Worm (Caenorhabditis elegans) whole organism, L3 larva: ENCODE results near the gene D1014.5.

ENCODE experiments used
- R02D3.7 ChIP-seq: fragments of 150-350 bp; optimal IDR thresholded peaks from 2 replicates; lab custom pipeline; 2014; ENCODE audit warnings: missing biosample characterization, missing genetic modification characterization
- ceh-82 ChIP-seq: fragments of 150-350 bp; optimal IDR thresholded peaks from 2 replicates; lab custom pipeline; 2014; ENCODE audit warnings: missing biosample characterization, missing genetic modification characterization
- egl-27 ChIP-seq: sonication (generic microtip); optimal IDR thresholded peaks from 4 replicates; lab custom pipeline; 2017; ENCODE audit warnings: missing biosample characterization, missing genetic modification reagents, missing genetic modification characterization
- jun-1 ChIP-seq: fragments of 150-350 bp; optimal IDR thresholded peaks from 2 replicates; lab custom pipeline; 2014; ENCODE audit warnings: missing biosample characterization, missing genetic modification reagents, missing genetic modification characterization
- lin-15B ChIP-seq: fragments of 150-350 bp; optimal IDR thresholded peaks from 2 replicates; lab custom pipeline; 2014; ENCODE audit warnings: missing biosample characterization, missing genetic modification characterization
- lin-39 ChIP-seq: fragments of 150-350 bp; optimal IDR thresholded peaks from 2 replicates; lab custom pipeline; 2018; ENCODE audit warnings: missing biosample characterization, missing genetic modification reagents, missing genetic modification characterization
- nfya-1 ChIP-seq: sonication (generic microtip); optimal IDR thresholded peaks from 2 replicates; lab custom pipeline; 2017; ENCODE audit warnings: missing genetic modification characterization, mild to moderate bottlenecking, missing compliant biosample characterization, antibody characterized with exemption, moderate library complexity; ENCODE audit not compliant: insufficient read depth
- nhr-11 ChIP-seq: fragments of 150-350 bp; optimal IDR thresholded peaks from 2 replicates; lab custom pipeline; 2014; ENCODE audit warnings: missing biosample characterization, missing genetic modification characterization
- nhr-28 ChIP-seq: fragments of 150-350 bp; optimal IDR thresholded peaks from 2 replicates; lab custom pipeline; 2014; ENCODE audit warnings: missing biosample characterization, missing genetic modification characterization
- nhr-76 ChIP-seq: fragments of 150-350 bp; sonication (generic microtip); optimal IDR thresholded peaks from 5 replicates; lab custom pipeline; 2014; ENCODE audit warnings: missing biosample characterization, missing genetic modification characterization
- pha-4 ChIP-seq: fragments of 150-350 bp; optimal IDR thresholded peaks from 2 replicates; lab custom pipeline; 2014; ENCODE audit warnings: missing biosample characterization, missing genetic modification reagents, missing genetic modification characterization
- sea-2 ChIP-seq: fragments of 150-350 bp; sonication (generic microtip); optimal IDR thresholded peaks from 4 replicates; lab custom pipeline; 2014; ENCODE audit warnings: missing biosample characterization, missing genetic modification reagents, missing genetic modification characterization
- tbx-2 ChIP-seq: sonication (generic microtip); optimal IDR thresholded peaks from 2 replicates; lab custom pipeline; 2016; ENCODE audit warnings: mild to moderate bottlenecking, missing genetic modification characterization, missing compliant biosample characterization

DNA sequence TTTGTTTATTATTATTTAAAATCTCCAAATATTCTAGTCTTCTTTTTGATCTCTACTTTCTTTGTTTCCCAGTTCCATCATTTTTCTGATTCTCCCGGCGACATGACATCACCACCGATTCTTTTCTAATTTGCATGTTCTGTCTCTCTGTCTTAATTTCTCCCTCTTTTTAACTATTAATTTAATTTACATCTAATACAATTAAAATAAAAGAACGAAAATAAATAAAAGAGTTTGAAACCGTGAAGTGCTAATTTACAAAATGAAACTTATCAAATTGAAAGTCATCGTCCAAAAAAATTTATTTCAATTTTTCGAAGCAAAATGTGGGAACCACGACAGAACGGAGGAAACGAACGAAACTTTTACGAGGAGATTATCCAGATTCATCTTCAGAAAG, 36.1 kb downstream of the D1014.5 start, which contains the start of gene F20D6.6:
- no peak for TF ChIP-seq sea-2
- TF ChIP-seq nfya-1 (tag; lab: Kevin White, UChicago): no peak
- TF ChIP-seq jun-1 (tag; lab: Kevin White, UChicago): no peak
- TF ChIP-seq nhr-76 (tag; lab: Kevin White, UChicago): no peak
- no peak for TF ChIP-seq lin-39
- no peak for TF ChIP-seq lin-15B
- TF ChIP-seq nhr-11 (tag; lab: Kevin White, UChicago): no peak
- TF ChIP-seq nhr-28 (tag; lab: Kevin White, UChicago): no peak
- TF ChIP-seq pha-4: no peak
- no peak for TF ChIP-seq tbx-2 (tag; lab: Kevin White, UChicago)
- TF ChIP-seq ceh-82 (tag; lab: Kevin White, UChicago): no peak
- TF ChIP-seq R02D3.7 (tag; lab: Kevin White, UChicago): no peak
- no peak for TF ChIP-seq egl-27 (tag; lab: Kevin White, UChicago)
